Worm (Caenorhabditis elegans) whole organism, mixed stage, embryonic: Measurements from ENCODE around the gene spl-3.

Experiments
- elt-1 ChIP-seq: sonication (generic microtip); optimal IDR thresholded peaks from 2 replicates; lab custom pipeline; 2017; ENCODE audit warnings: missing genetic modification characterization, mild to moderate bottlenecking, missing compliant biosample characterization, antibody characterized with exemption, moderate library complexity, borderline replicate concordance; ENCODE audit not compliant: insufficient read depth
- snpc-4 ChIP-seq: fragments of 150-350 bp; optimal IDR thresholded peaks from 2 replicates; lab custom pipeline; 2014; ENCODE audit warnings: missing biosample characterization, missing genetic modification characterization
- unc-62 ChIP-seq: fragments of 150-350 bp; optimal IDR thresholded peaks from 2 replicates; lab custom pipeline; 2014; ENCODE audit warnings: missing biosample characterization, missing genetic modification reagents, missing genetic modification characterization
- ztf-11 ChIP-seq: fragments of 150-350 bp; optimal IDR thresholded peaks from 2 replicates; lab custom pipeline; 2014; ENCODE audit warnings: missing biosample characterization, missing genetic modification characterization

- no peak for TF ChIP-seq ztf-11
- no peak for TF ChIP-seq unc-62 (GFP tag; lab: Kevin White, UChicago)
- TF ChIP-seq elt-1 (tag; lab: Kevin White, UChicago): no peak
- TF ChIP-seq snpc-4 (tag; lab: Kevin White, UChicago): no peak
Measured at ce11 chrIV:1225596-1226232, 32.8 kb downstream of the spl-3 start, which contains the start of gene W09G12.8.
